Worm (Caenorhabditis elegans) whole organism, early embryonic: ENCODE data around the gene Y7A5A.24.

ENCODE experiments used
- B0310.2 ChIP-seq: sonication (generic microtip); optimal IDR thresholded peaks from 2 replicates; lab custom pipeline; 2016; ENCODE audit warnings: mild to moderate bottlenecking, missing genetic modification characterization, missing compliant biosample characterization
- F13C5.2 ChIP-seq: sonication (generic microtip); optimal IDR thresholded peaks from 2 replicates; lab custom pipeline; 2017; ENCODE audit warnings: mild to moderate bottlenecking, missing genetic modification characterization, inconsistent platforms, missing compliant biosample characterization
- aly-1 ChIP-seq: sonication (generic microtip); optimal IDR thresholded peaks from 2 replicates; lab custom pipeline; 2016; ENCODE audit warnings: missing genetic modification characterization, missing compliant biosample characterization
- ama-1 ChIP-seq: fragments of 150-350 bp; optimal IDR thresholded peaks from 2 replicates; lab custom pipeline; 2014
- ceh-13 ChIP-seq: fragments of 200-800 bp; sonication (Bioruptor generic); optimal IDR thresholded peaks from 2 replicates; lab custom pipeline; 2018; ENCODE audit warnings: mild to moderate bottlenecking, missing genetic modification characterization, missing compliant biosample characterization
- ceh-36 ChIP-seq: sonication (generic microtip); optimal IDR thresholded peaks from 2 replicates; lab custom pipeline; 2016; ENCODE audit warnings: missing genetic modification characterization, inconsistent platforms, missing compliant biosample characterization
- ets-7 ChIP-seq: sonication (generic microtip); optimal IDR thresholded peaks from 2 replicates; lab custom pipeline; 2016; ENCODE audit warnings: missing genotype, missing genetic modification characterization, missing compliant biosample characterization
- flt-1 ChIP-seq: fragments of 200-800 bp; sonication (Bioruptor generic); IDR thresholded peaks from 2 replicates; pipeline ENCODE4 v1.3.6; 2022; ENCODE audit warnings: missing genetic modification characterization, missing compliant biosample characterization
- hmbx-1 ChIP-seq: sonication (generic microtip); optimal IDR thresholded peaks from 2 replicates; lab custom pipeline; 2016; ENCODE audit warnings: mild to moderate bottlenecking, missing genetic modification characterization, missing compliant biosample characterization
- hmg-4 ChIP-seq: fragments of 200-800 bp; sonication (Bioruptor generic); optimal IDR thresholded peaks from 2 replicates; lab custom pipeline; 2018; ENCODE audit warnings: mild to moderate bottlenecking, missing genetic modification characterization, missing compliant biosample characterization
- hnd-1 ChIP-seq: sonication (generic microtip); optimal IDR thresholded peaks from 2 replicates; lab custom pipeline; 2016; ENCODE audit warnings: missing genetic modification characterization, missing compliant biosample characterization
- pes-1 ChIP-seq: fragments of 200-800 bp; sonication (Bioruptor generic); IDR thresholded peaks from 2 replicates; pipeline ENCODE4 v1.3.6; 2022; ENCODE audit warnings: missing genetic modification reagents, missing genetic modification characterization, missing compliant biosample characterization
- scrt-1 ChIP-seq: fragments of 200-800 bp; sonication (Bioruptor generic); IDR thresholded peaks from 2 replicates; pipeline ENCODE4 v1.3.6; 2022; ENCODE audit warnings: missing genetic modification characterization, missing compliant biosample characterization
- sea-1 ChIP-seq: fragments of 200-800 bp; sonication (Bioruptor generic); conservative IDR thresholded peaks from 2 replicates; pipeline ENCODE4 v1.3.6; 2022; ENCODE audit warnings: missing genetic modification characterization, missing compliant biosample characterization
- tbx-11 ChIP-seq: fragments of 200-800 bp; sonication (Bioruptor generic); IDR thresholded peaks from 2 replicates; pipeline ENCODE4 v1.3.6; 2022; ENCODE audit warnings: missing genetic modification characterization, missing compliant biosample characterization
- tbx-37 ChIP-seq: fragments of 200-800 bp; sonication (Bioruptor generic); conservative IDR thresholded peaks from 2 replicates; pipeline ENCODE4 v1.3.6; 2022; ENCODE audit warnings: missing genetic modification reagents, missing genetic modification characterization, missing compliant biosample characterization
- tra-4 ChIP-seq: sonication (generic microtip); optimal IDR thresholded peaks from 2 replicates; lab custom pipeline; 2017; ENCODE audit warnings: missing genetic modification characterization, missing compliant biosample characterization

Y7A5A.24 gene

DNA sequence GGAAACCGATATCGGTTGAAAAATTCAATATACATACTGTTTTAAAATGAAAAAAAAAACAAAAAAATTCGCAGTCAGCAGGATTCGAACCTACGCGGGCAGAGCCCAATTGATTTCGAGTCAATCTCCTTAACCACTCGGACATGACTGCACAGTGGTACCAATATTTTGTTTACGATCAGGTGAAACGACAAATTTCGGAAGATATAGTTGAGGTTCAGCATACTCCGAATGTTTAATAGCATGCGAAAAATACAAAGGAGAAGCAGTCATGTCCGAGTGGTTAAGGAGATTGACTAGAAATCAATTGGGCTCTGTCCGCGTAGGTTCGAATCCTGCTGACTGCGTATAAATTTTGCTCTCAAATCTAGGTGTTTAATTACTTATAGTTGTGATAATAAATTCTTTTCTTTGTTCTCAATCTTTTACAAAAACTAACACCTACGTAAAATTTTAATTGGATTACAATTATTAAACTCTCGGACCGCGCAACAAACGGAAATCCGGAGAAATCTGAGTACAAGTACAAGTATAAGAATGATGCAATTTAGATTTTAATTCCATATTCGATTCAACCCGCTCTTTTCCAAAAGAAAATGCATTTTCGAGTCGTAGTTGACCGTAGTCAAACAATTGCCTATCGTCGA, 8.5 kb downstream of the Y7A5A.24 start, which contains the start of gene Y7A5A.13:
Y7A5A.13 (plus strand) TSS at position 597 of the 647 bp plus-strand sequence.
- TF ChIP-seq ceh-13 (GFP tag; lab: Kevin White, UChicago) (no peak), pes-1 (GFP tag; lab: Robert Waterston, UW) (no peak), tra-4 (tag; lab: Kevin White, UChicago) (no peak), hmbx-1 (tag; lab: Kevin White, UChicago) (no peak), tbx-11 (GFP tag; lab: Robert Waterston, UW) (no peak), ets-7 (tag; lab: Kevin White, UChicago) (no peak), flt-1 (GFP tag; lab: Robert Waterston, UW) (no peak), F13C5.2 (tag; lab: Kevin White, UChicago) (no peak), sea-1 (no peak), B0310.2 (tag; lab: Kevin White, UChicago) (no peak), tbx-37 (no peak), hmg-4 (GFP tag; lab: Kevin White, UChicago) (no peak), aly-1 (tag; lab: Kevin White, UChicago) (no peak), ama-1 (no peak), ceh-36 (tag; lab: Kevin White, UChicago) (no peak)

DNA sequence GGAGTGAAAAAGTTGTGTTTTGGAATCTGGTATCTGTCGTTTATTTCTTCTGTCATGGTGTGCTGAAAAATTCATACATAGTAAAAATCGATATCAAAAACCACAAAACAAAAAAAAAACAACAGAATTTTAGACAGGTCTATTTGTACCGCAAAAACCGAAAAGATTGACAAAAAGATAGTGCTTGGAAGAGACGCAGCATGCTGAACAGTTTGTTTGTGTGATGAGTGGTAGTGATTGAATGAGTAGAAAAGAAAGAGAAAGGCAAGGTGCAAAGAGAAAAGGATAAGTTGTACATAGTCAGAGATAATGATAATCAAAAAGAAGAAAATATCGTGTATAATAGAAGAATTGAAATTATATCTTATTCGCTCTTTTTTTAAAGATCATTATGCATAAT, 9.3 kb downstream of the Y7A5A.24 start, which contains the start of gene Y7A5A.2:
Y7A5A.2 (minus strand) TSS at position 62 of the 400 bp plus-strand sequence.
- TF ChIP-seq B0310.2 (tag; lab: Kevin White, UChicago), result no peak
- no peak for TF ChIP-seq tbx-37
- no peak for TF ChIP-seq hmg-4 (GFP tag; lab: Kevin White, UChicago)
- TF ChIP-seq sea-1, result no peak

DNA sequence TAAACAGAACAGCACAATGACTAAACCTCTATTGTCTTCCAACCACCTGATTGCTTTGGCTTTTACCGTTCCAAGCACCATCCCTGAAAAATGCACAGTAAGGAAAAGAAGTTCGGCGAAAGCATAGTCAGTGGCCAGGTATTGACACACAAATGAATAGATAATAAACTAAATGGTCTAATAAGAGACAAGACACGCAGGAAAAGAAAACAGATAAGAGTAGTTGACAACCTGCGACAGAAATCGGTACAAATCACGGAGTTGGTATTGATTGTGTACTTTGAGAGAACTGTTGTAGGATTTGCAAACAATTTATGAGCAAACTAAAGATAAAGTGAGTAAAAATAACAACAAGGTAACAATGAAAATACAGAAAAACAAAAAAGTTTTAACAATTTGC, 10.5 kb downstream of the Y7A5A.24 start, which contains the start of gene Y7A5A.1:
Y7A5A.1 (minus strand) TSS at position 83 of the 400 bp plus-strand sequence.
- TF ChIP-seq scrt-1 (GFP tag; lab: Robert Waterston, UW) (no peak), hmbx-1 (tag; lab: Kevin White, UChicago) (no peak), ceh-13 (GFP tag; lab: Kevin White, UChicago) (no peak), F13C5.2 (tag; lab: Kevin White, UChicago) (no peak), aly-1 (tag; lab: Kevin White, UChicago) (no peak), tbx-37 (no peak), pes-1 (GFP tag; lab: Robert Waterston, UW) (no peak), ceh-36 (tag; lab: Kevin White, UChicago) (no peak), tra-4 (tag; lab: Kevin White, UChicago) (no peak), sea-1 (no peak), ets-7 (tag; lab: Kevin White, UChicago) (no peak), ama-1 (no peak), flt-1 (GFP tag; lab: Robert Waterston, UW) (no peak), hnd-1 (tag; lab: Kevin White, UChicago) (no peak), B0310.2 (tag; lab: Kevin White, UChicago) (no peak), hmg-4 (GFP tag; lab: Kevin White, UChicago) (no peak)

DNA sequence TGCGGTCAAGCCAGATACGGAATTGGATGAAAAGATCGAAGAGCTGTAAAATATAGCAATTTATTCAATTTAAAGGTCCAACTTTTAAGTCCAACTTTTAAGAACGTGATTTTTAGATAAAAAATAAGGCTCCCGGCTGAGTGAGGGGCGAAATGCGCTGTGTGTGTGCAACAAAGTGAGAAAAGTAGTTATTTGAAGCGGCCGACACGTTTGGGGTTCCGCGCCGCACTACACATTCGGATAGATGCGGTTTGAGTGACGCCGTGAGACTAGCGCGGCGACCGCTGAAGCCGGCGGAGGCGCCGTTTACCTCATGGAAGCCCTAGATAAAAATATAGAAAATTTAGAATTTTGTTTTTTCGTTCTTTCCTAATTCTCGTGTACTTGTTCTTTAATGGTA, 11.1 kb downstream of the Y7A5A.24 start:
- no peak for TF ChIP-seq ama-1
- TF ChIP-seq ceh-36 (tag; lab: Kevin White, UChicago), result no peak
- no peak for TF ChIP-seq tbx-11 (GFP tag; lab: Robert Waterston, UW)
- TF ChIP-seq ceh-13 (GFP tag; lab: Kevin White, UChicago), result no peak
- no peak for TF ChIP-seq hmg-4 (GFP tag; lab: Kevin White, UChicago)
- no peak for TF ChIP-seq ets-7 (tag; lab: Kevin White, UChicago)
- TF ChIP-seq pes-1 (GFP tag; lab: Robert Waterston, UW), result no peak
- TF ChIP-seq F13C5.2 (tag; lab: Kevin White, UChicago), result no peak
- no peak for TF ChIP-seq scrt-1 (GFP tag; lab: Robert Waterston, UW)
- no peak for TF ChIP-seq aly-1 (tag; lab: Kevin White, UChicago)
- no peak for TF ChIP-seq tra-4 (tag; lab: Kevin White, UChicago)
- no peak for TF ChIP-seq B0310.2 (tag; lab: Kevin White, UChicago)
- no peak for TF ChIP-seq hmbx-1 (tag; lab: Kevin White, UChicago)
- no peak for TF ChIP-seq flt-1 (GFP tag; lab: Robert Waterston, UW)
- TF ChIP-seq hnd-1 (tag; lab: Kevin White, UChicago), result no peak
- TF ChIP-seq sea-1, result no peak

- TF ChIP-seq hmbx-1 (tag; lab: Kevin White, UChicago) (no peak), sea-1 (no peak), tbx-11 (GFP tag; lab: Robert Waterston, UW) (no peak), hmg-4 (GFP tag; lab: Kevin White, UChicago) (no peak), aly-1 (tag; lab: Kevin White, UChicago) (no peak), ceh-13 (GFP tag; lab: Kevin White, UChicago) (no peak), scrt-1 (GFP tag; lab: Robert Waterston, UW) (no peak), flt-1 (GFP tag; lab: Robert Waterston, UW) (no peak), ets-7 (tag; lab: Kevin White, UChicago) (no peak), hnd-1 (tag; lab: Kevin White, UChicago) (no peak), pes-1 (GFP tag; lab: Robert Waterston, UW) (no peak)
These were observed 11.9 kb downstream of the Y7A5A.24 start for ce11 chrX:15769895-15770559.

DNA sequence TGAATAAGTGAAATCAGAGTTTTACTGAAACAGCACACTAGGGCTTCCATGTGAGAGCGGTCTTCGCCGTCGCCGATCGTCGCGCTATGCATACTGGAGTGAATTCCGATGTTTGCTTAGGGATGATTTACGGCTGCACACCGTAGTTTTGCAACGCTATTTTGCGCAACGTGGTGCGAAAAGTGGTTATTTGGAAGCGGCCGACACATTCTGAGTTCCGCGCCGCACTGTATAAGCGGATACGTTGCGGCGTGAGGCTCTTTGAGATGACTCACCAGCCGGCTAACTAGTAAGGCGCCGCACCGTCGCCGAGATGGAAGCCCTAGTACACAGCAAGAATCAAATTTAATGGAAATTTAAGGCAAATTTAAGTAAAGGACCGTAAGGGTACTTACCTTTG, 13.4 kb downstream of the Y7A5A.24 start:
- TF ChIP-seq scrt-1 (GFP tag; lab: Robert Waterston, UW) (no peak), F13C5.2 (tag; lab: Kevin White, UChicago) (no peak), ceh-13 (GFP tag; lab: Kevin White, UChicago) (no peak), hmbx-1 (tag; lab: Kevin White, UChicago) (no peak), tra-4 (tag; lab: Kevin White, UChicago) (no peak), flt-1 (GFP tag; lab: Robert Waterston, UW) (no peak), pes-1 (GFP tag; lab: Robert Waterston, UW) (no peak), ama-1 (no peak), hmg-4 (GFP tag; lab: Kevin White, UChicago) (no peak), ets-7 (tag; lab: Kevin White, UChicago) (no peak), tbx-37 (no peak), aly-1 (tag; lab: Kevin White, UChicago) (no peak), sea-1 (no peak)
